Fruit fly (Drosophila melanogaster) whole organism: ENCODE measurements around the gene CG8460.

Experiments
- Dll ChIP-seq: fragments of >200 bp; optimal IDR thresholded peaks from 2 replicates; lab custom pipeline; 2017
- EcR ChIP-seq, 2 experiments: fragments of >200 bp; optimal IDR thresholded peaks; 2 replicates each; lab custom pipeline; 2017; ENCODE audit warnings: missing biosample characterization in 2 of 2, missing genetic modification characterization in 2 of 2, missing genetic modification reagents in 2 of 2
- pan ChIP-seq: fragments of >200 bp; optimal IDR thresholded peaks from 2 replicates; lab custom pipeline; 2017
- psq ChIP-seq: fragments of >200 bp; optimal IDR thresholded peaks from 2 replicates; lab custom pipeline; 2017
- usp ChIP-seq: fragments of >200 bp; optimal IDR thresholded peaks from 2 replicates; lab custom pipeline; 2017; ENCODE audit warnings: missing biosample characterization, missing genetic modification characterization, mixed read lengths

- TF ChIP-seq usp (GFP tag; lab: Kevin White, UChicago) (no peak), psq (lab: Kevin White, UChicago) (no peak), EcR (GFP tag; optimal IDR thresholded peaks at IDR 0.05; lab: Kevin White, UChicago) (no peak), Dll (lab: Kevin White, UChicago) (no peak), pan (lab: Kevin White, UChicago) (no peak)
These were observed 39.8 kb upstream of the CG8460 start for dm6 chr2L:8157166-8157565.
